Fruit fly (Drosophila melanogaster): ENCODE results near the gene Mrm2.

The Mrm2 gene

dm6 chr3R:19892046-19892445 is 30.6 kb downstream of the Mrm2 start (continued):
- TF ChIP-seq Lpt (GFP tag; optimal IDR thresholded peaks at IDR 0.05) (no peak), Sox102F (GFP tag; optimal IDR thresholded peaks at IDR 0.05) (no peak), CG10669 (GFP tag; optimal IDR thresholded peaks at IDR 0.05) (peak; percentile 16), Blimp-1 (GFP tag; optimal IDR thresholded peaks at IDR 0.05) (no peak), CG31627 (GFP tag; optimal IDR thresholded peaks at IDR 0.05) (peak; percentile 35), Met (GFP tag; optimal IDR thresholded peaks at IDR 0.05) (peak; percentile 34), achi (GFP tag; optimal IDR thresholded peaks at IDR 0.05) (peak; percentile 32), CG32006 (GFP tag; optimal IDR thresholded peaks at IDR 0.05) (peak; percentile 48), Sox15 (GFP tag; optimal IDR thresholded peaks at IDR 0.05) (no peak), Ets96B (tag; optimal IDR thresholded peaks at IDR 0.05) (no peak), Hr39 (GFP tag; optimal IDR thresholded peaks at IDR 0.05) (peak; percentile 40), spab (GFP tag; optimal IDR thresholded peaks at IDR 0.05) (no peak), CG4318 (GFP tag; optimal IDR thresholded peaks at IDR 0.05) (no peak), Smox (GFP tag; optimal IDR thresholded peaks at IDR 0.05) (no peak), CG3919 (GFP tag; optimal IDR thresholded peaks at IDR 0.05) (peak; percentile 38), ss (GFP tag; optimal IDR thresholded peaks at IDR 0.05) (no peak), salr (GFP tag; optimal IDR thresholded peaks at IDR 0.05) (peak in 1 of 2 experiments; percentile 6), CG10631 (GFP tag; optimal IDR thresholded peaks at IDR 0.05) (peak; percentile 43), Eip78C (GFP tag) (peak; percentile 78), OdsH (GFP tag; optimal IDR thresholded peaks at IDR 0.05) (peak; percentile 21), Eip93F (GFP tag; optimal IDR thresholded peaks at IDR 0.05) (no peak), net (GFP tag; optimal IDR thresholded peaks at IDR 0.05) (no peak)

- TF ChIP-seq Sox102F (GFP tag; optimal IDR thresholded peaks at IDR 0.05), result no peak
- TF ChIP-seq CG7368 (GFP tag; optimal IDR thresholded peaks at IDR 0.05), result no peak
These were observed 33.9 kb downstream of the Mrm2 start for dm6 chr3R:19895305-19895704.

DNA sequence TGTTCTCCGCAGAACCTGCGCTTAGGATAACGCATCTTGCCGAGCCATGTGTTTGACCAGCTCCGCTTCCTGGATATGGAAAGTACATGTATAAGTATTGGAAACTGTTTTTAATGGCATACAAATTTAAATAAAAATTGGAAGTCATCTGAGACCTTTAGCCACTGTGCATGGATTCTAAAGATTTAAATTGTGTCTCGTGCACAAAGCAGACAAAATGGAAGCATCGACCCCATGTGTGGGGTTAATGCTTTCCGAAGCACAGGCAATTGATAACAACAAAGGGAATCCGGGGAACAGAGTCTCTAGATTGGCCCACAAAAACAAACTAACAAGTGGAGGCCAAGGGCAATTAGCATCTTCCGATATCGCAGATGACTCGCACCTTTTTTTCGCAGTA is 40.3 kb downstream of the Mrm2 start:
- TF ChIP-seq CG10631 (GFP tag; optimal IDR thresholded peaks at IDR 0.05) (no peak), svp (GFP tag) (peak; percentile 94)

- TF ChIP-seq Ets96B (tag; optimal IDR thresholded peaks at IDR 0.05) (no peak), OdsH (GFP tag; optimal IDR thresholded peaks at IDR 0.05) (no peak), Met (GFP tag; optimal IDR thresholded peaks at IDR 0.05) (no peak), achi (GFP tag; optimal IDR thresholded peaks at IDR 0.05) (no peak), CG11294 (GFP tag; IDR thresholded peaks at IDR 0.05) (no peak), CG8319 (GFP tag; optimal IDR thresholded peaks at IDR 0.05) (no peak), fkh (GFP tag; optimal IDR thresholded peaks at IDR 0.05) (no peak), CG8632 (GFP tag; optimal IDR thresholded peaks at IDR 0.05) (no peak)
These were observed 40.9 kb downstream of the Mrm2 start for dm6 chr3R:19902328-19902727.

DNA sequence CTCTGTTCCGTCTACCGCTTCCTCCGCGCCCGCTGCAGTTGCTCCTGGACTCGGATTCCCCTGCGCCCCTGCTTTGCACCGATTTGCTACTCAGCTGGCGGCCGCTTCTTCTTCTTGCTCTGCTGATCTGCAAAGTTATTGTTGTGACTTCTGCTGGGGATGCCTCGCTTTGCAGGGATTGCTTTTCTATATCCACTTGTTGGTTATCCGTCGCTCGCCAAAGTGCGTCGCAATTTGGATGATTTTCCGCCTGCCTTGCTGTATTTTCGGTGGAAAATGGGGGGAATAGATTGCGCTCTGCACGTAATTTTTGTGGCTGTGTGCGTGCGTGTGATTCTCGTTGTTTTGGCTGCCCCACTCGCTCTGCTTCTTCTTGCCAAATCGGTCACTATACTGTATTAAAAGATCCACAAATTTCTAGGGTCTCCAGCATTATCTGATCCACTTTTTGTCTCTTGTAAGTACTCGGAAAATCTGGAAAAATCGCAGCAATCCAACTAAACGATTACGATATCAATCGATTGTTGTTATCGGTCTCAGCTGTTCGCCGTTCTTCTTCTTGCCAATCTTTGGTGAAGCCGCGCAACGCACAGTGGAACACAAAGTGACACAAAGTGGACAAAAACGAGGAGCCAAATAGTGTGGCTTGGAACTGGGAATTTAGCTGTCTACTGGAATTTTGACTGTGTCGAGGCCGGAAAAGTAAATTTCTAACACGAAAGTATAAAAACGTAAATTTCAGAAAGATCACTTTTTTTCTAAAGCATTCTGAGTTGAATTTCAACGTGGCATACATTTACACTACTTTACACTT is 41.7 kb downstream of the Mrm2 start, which contains the start of gene ClpX:
Gene ClpX (minus strand): TSS at position 764 of the 814 bp plus-strand sequence.
- peak; percentile 82 for TF ChIP-seq svp (GFP tag)
- TF ChIP-seq Eip78C (GFP tag), result peak; percentile 73
- TF ChIP-seq CG8119 (GFP tag; IDR thresholded peaks at IDR 0.05), result no peak
- TF ChIP-seq CG10669 (GFP tag; optimal IDR thresholded peaks at IDR 0.05), result no peak
- TF ChIP-seq Hr39 (GFP tag; optimal IDR thresholded peaks at IDR 0.05), result no peak
- 0 out of 2 replicates have a peak, but pooled peaks have one; percentile 20 for TF ChIP-seq CG15336 (GFP tag; IDR thresholded peaks at IDR 0.05)
- TF ChIP-seq esn (GFP tag; optimal IDR thresholded peaks at IDR 0.05), result peak; percentile 0
- peak; percentile 39 for TF ChIP-seq vri (GFP tag; optimal IDR thresholded peaks at IDR 0.05)

All from whole organism, prepupa.